Worm (Caenorhabditis elegans): Measurements from ENCODE around the gene F41E6.8.
A peak's percentile ranks its signal among the peaks of the same experiment; 100 is the strongest.

F41E6.8 gene

DNA sequence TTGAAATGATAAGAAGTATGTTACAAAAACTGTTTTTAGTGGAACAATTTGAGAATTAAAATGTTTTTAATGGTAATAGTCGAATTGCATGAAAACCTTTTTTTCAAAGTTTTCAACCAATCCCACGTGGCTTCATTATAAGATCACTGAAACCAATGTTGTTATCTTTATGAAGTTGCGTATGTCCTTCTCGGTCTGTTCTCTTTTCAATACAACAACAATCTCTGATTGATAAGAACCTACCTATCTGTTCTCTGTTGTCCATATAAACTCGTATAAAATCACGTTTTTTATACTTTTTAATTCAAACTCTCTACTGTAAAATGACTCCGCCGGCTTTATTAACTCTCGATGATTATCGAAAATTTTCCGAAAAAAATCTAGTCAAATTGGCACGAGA, 2.0 kb upstream of the F41E6.8 start, which contains the start of gene F41E6.5:
Gene F41E6.5 (plus strand): TSS at position 209 of the 400 bp plus-strand sequence.
- TF ChIP-seq jun-1 (tag; optimal IDR thresholded peaks at IDR 0.05) (peak; percentile 4), egl-5 (tag; optimal IDR thresholded peaks at IDR 0.05) (no peak), pqm-1 (tag; optimal IDR thresholded peaks at IDR 0.05) (peak; percentile 82), elt-2 (tag; optimal IDR thresholded peaks at IDR 0.05) (peak; percentile 77), pha-4 (tag; optimal IDR thresholded peaks at IDR 0.05) (peak; percentile 53), lin-15B (tag; optimal IDR thresholded peaks at IDR 0.05) (no peak)

DNA sequence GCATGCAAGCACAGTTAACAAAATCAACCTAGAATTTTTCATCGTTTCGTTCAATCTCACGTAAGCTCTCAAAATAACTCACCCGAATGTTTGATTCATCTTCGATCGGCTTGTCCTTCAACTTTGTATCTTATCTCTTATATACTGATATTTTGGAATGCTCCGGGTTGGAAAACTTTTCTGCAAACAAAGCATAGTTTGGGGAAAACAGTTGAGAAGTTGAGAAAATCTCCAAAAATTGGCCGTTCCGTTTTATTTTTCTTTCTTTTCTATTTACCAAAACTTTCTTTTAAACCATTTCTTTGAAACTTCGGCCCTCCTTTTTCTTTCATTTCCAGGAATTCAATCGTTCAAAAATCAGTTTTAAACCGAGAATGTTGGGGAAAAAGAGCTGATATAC, 1.3 kb upstream of the F41E6.8 start, which contains the start of gene F41E6.15:
Gene F41E6.15 (minus strand): TSS at position 101 of the 400 bp plus-strand sequence.
- TF ChIP-seq unc-62 (GFP tag; optimal IDR thresholded peaks at IDR 0.05), result no peak
- no peak for TF ChIP-seq eor-1 (tag; optimal IDR thresholded peaks at IDR 0.05)
- TF ChIP-seq daf-12 (tag; optimal IDR thresholded peaks at IDR 0.05), result no peak
- no peak for TF ChIP-seq nhr-77 (tag; optimal IDR thresholded peaks at IDR 0.05)
- TF ChIP-seq pha-4 (tag; optimal IDR thresholded peaks at IDR 0.05), result no peak
- no peak for TF ChIP-seq R02D3.7 (tag; optimal IDR thresholded peaks at IDR 0.05)
- TF ChIP-seq nhr-28 (tag; optimal IDR thresholded peaks at IDR 0.05), result no peak
- TF ChIP-seq snpc-4 (tag; optimal IDR thresholded peaks at IDR 0.05), result no peak
- TF ChIP-seq fkh-10 (GFP tag; optimal IDR thresholded peaks at IDR 0.05), result no peak
- no peak for TF ChIP-seq nfya-1 (tag; optimal IDR thresholded peaks at IDR 0.05; ENCODE audit: insufficient read depth)
- TF ChIP-seq nhr-76 (tag; optimal IDR thresholded peaks at IDR 0.05), result no peak
- no peak for TF ChIP-seq nhr-43 (tag; optimal IDR thresholded peaks at IDR 0.05; ENCODE audit: poor library complexity, severe bottlenecking)
- TF ChIP-seq tbx-2 (tag; optimal IDR thresholded peaks at IDR 0.05), result no peak
- no peak for TF ChIP-seq hmg-11 (tag; optimal IDR thresholded peaks at IDR 0.05)
- no peak for TF ChIP-seq lin-39 (tag; optimal IDR thresholded peaks at IDR 0.05)
- no peak for TF ChIP-seq aly-2 (tag; optimal IDR thresholded peaks at IDR 0.05)
- TF ChIP-seq ceh-28 (tag; optimal IDR thresholded peaks at IDR 0.05), result no peak
- TF ChIP-seq pqm-1 (tag; optimal IDR thresholded peaks at IDR 0.05), result no peak
- TF ChIP-seq nhr-23 (tag; optimal IDR thresholded peaks at IDR 0.05), result no peak
- no peak for TF ChIP-seq nhr-67 (tag; optimal IDR thresholded peaks at IDR 0.05)

- TF ChIP-seq sea-2 (GFP tag; optimal IDR thresholded peaks at IDR 0.05) (no peak), ama-1 (optimal IDR thresholded peaks at IDR 0.05) (no peak), skn-1 (tag; optimal IDR thresholded peaks at IDR 0.05) (no peak), hmg-11 (tag; optimal IDR thresholded peaks at IDR 0.05) (no peak), elt-2 (tag; optimal IDR thresholded peaks at IDR 0.05) (no peak), fkh-10 (GFP tag; optimal IDR thresholded peaks at IDR 0.05) (no peak), nhr-67 (tag; optimal IDR thresholded peaks at IDR 0.05) (no peak), ceh-28 (tag; optimal IDR thresholded peaks at IDR 0.05) (no peak), R02D3.7 (tag; optimal IDR thresholded peaks at IDR 0.05) (no peak), nhr-43 (tag; optimal IDR thresholded peaks at IDR 0.05; ENCODE audit: poor library complexity, severe bottlenecking) (no peak), lin-39 (tag; optimal IDR thresholded peaks at IDR 0.05) (no peak), tbx-2 (tag; optimal IDR thresholded peaks at IDR 0.05) (no peak), ceh-16 (tag; optimal IDR thresholded peaks at IDR 0.05) (no peak), daf-12 (tag; optimal IDR thresholded peaks at IDR 0.05) (no peak)
Observed at ce11 chrV:8599957-8600356, 1.4 kb downstream of the F41E6.8 start.

- TF ChIP-seq ama-1 (optimal IDR thresholded peaks at IDR 0.05), result no peak
- no peak for TF ChIP-seq nhr-77 (tag; optimal IDR thresholded peaks at IDR 0.05)
- no peak for TF ChIP-seq nhr-28 (tag; optimal IDR thresholded peaks at IDR 0.05)
- no peak for TF ChIP-seq nhr-43 (tag; optimal IDR thresholded peaks at IDR 0.05; ENCODE audit: poor library complexity, severe bottlenecking)
- TF ChIP-seq nhr-12 (tag; optimal IDR thresholded peaks at IDR 0.05), result no peak
- no peak for TF ChIP-seq mdl-1 (tag; optimal IDR thresholded peaks at IDR 0.05)
- no peak for TF ChIP-seq nhr-11 (tag; optimal IDR thresholded peaks at IDR 0.05)
- TF ChIP-seq pqm-1 (tag; optimal IDR thresholded peaks at IDR 0.05), result no peak
- no peak for TF ChIP-seq nhr-67 (tag; optimal IDR thresholded peaks at IDR 0.05)
- TF ChIP-seq egl-5 (tag; optimal IDR thresholded peaks at IDR 0.05), result no peak
Observed at ce11 chrV:8599192-8599591, 2.1 kb downstream of the F41E6.8 start, which contains the start of gene F41E6.7. Gene F41E6.7, minus strand, starts transcription at chrV:8599292.

ce11 chrV:8594105-8594964, 7.0 kb downstream of the F41E6.8 start, which contains the start of gene tag-196:
Gene tag-196, plus strand, starts transcription at chrV:8594914.
- TF ChIP-seq skn-1 (tag; optimal IDR thresholded peaks at IDR 0.05) (no peak), unc-62 (GFP tag; optimal IDR thresholded peaks at IDR 0.05) (no peak), elt-3 (tag; optimal IDR thresholded peaks at IDR 0.05) (no peak), unc-39 (tag; optimal IDR thresholded peaks at IDR 0.05) (no peak), mml-1 (tag; optimal IDR thresholded peaks at IDR 0.05) (no peak), ztf-11 (tag; optimal IDR thresholded peaks at IDR 0.05) (no peak), nhr-28 (tag; optimal IDR thresholded peaks at IDR 0.05) (no peak), fkh-10 (GFP tag; optimal IDR thresholded peaks at IDR 0.05) (no peak), lin-39 (tag; optimal IDR thresholded peaks at IDR 0.05) (peak; percentile 32), ZK546.5 (tag; optimal IDR thresholded peaks at IDR 0.05) (no peak), elt-1 (tag; optimal IDR thresholded peaks at IDR 0.05) (no peak), snpc-4 (tag; optimal IDR thresholded peaks at IDR 0.05) (no peak), nhr-25 (tag; optimal IDR thresholded peaks at IDR 0.05) (no peak), lin-15B (tag; optimal IDR thresholded peaks at IDR 0.05) (no peak), pqm-1 (tag; optimal IDR thresholded peaks at IDR 0.05) (no peak), ceh-82 (tag; optimal IDR thresholded peaks at IDR 0.05) (no peak), egl-5 (tag; optimal IDR thresholded peaks at IDR 0.05) (peak; percentile 48), nhr-237 (tag; optimal IDR thresholded peaks at IDR 0.05) (no peak), nfya-1 (tag; optimal IDR thresholded peaks at IDR 0.05; ENCODE audit: insufficient read depth) (peak; percentile 24), elt-2 (tag; optimal IDR thresholded peaks at IDR 0.05) (no peak), lsy-12 (tag; optimal IDR thresholded peaks at IDR 0.05) (no peak)
